6 fruit fly cellular contexts compared by ENCODE assay signal in the genomic region with DNA sequence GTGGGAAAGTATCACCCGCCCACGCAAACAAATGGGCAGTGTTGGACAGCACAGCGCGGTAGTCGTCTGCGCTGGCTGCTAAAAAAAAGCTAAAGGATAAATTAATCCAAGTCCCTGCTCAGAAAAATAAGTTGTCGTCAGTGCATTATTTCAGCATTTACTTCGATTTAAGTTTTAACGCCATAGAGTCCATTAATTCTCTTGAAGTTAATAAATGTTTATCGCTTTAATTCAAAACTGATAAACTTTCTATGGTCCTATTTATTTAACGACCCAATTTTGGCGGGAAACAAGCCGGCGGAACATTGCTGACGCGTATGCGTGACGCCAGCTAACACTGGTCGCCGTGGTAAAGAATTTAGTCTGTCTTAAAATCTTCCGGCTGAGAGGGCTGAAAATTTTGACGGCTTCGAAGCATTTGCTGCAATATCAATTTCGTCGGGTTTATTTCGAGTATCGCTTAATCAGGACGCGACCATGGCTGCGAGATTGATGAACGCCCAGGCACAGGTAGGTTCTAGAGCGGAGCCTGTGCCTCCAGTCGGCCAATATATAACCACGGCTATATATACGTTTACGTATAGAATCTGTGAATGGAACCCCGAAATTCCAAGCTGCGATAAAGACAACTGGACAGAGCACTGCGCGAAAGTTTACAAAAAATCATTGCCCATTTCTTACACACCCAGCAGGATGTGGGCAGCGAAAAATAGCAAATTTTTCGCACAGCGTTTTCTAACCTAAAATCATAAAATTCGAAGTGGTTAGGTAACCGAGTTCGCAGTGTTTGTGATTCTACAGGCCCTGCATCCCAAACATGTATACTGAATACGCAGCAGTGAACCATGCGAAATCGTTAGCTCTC.
TF ChIP-seq lines count a peak whose summit lies in the region.

mAcon1 (plus strand) TSS at position 276 of the 865 bp plus-strand sequence.
CG43345 (minus strand) TSS at position 287 of the 865 bp plus-strand sequence.
CG43346 (minus strand) TSS at position 287 of the 865 bp plus-strand sequence.

- peak; percentile 21 for TF ChIP-seq CTCF in whole organism, embryonic (GFP tag; optimal IDR thresholded peaks at IDR 0.05; lab: Kevin White, UChicago)

TF ChIP-seq in whole organism, 6 proteins besides CTCF, POLR2A, EP300 and RAD21:
- TF ChIP-seq pan (optimal IDR thresholded peaks at IDR 0.05; lab: Kevin White, UChicago) = peak; percentile 53
- TF ChIP-seq Dll (optimal IDR thresholded peaks at IDR 0.05; lab: Kevin White, UChicago) = no peak

TF ChIP-seq in whole organism, adult, 20 proteins besides CTCF, POLR2A, EP300 and RAD21 (continues in another document):
- peak; percentile 71 for TF ChIP-seq bab1 (GFP tag; optimal IDR thresholded peaks at IDR 0.05; lab: Kevin White, UChicago)
- TF ChIP-seq tj (GFP tag; optimal IDR thresholded peaks at IDR 0.05; lab: Kevin White, UChicago) = peak; percentile 67
- TF ChIP-seq Crg-1 (GFP tag; optimal IDR thresholded peaks at IDR 0.05; lab: Kevin White, UChicago) = peak; percentile 97
- TF ChIP-seq CG1620 (GFP tag; optimal IDR thresholded peaks at IDR 0.05; lab: Kevin White, UChicago) = peak; percentile 92
- TF ChIP-seq ovo (GFP tag; optimal IDR thresholded peaks at IDR 0.05; lab: Kevin White, UChicago) = peak; percentile 85
- TF ChIP-seq pad (GFP tag; optimal IDR thresholded peaks at IDR 0.05; lab: Kevin White, UChicago) = peak; percentile 87
- peak; percentile 87 for TF ChIP-seq CG7045 (GFP tag; optimal IDR thresholded peaks at IDR 0.05; lab: Kevin White, UChicago)
- TF ChIP-seq kay (GFP tag; lab: Kevin White, UChicago; ENCODE audit: borderline replicate concordance) = no peak
- TF ChIP-seq Clk (GFP tag; optimal IDR thresholded peaks at IDR 0.05; lab: Kevin White, UChicago) = peak; percentile 84
- peak; percentile 72 for TF ChIP-seq CG14711 (tag; optimal IDR thresholded peaks at IDR 0.05; lab: Kevin White, UChicago)
- no peak for TF ChIP-seq CG5204 (GFP tag; optimal IDR thresholded peaks at IDR 0.05; lab: Kevin White, UChicago)
- TF ChIP-seq toe (GFP tag; optimal IDR thresholded peaks at IDR 0.05; lab: Kevin White, UChicago) = no peak
- peak; percentile 86 for TF ChIP-seq CG33017 (tag; optimal IDR thresholded peaks at IDR 0.05; lab: Kevin White, UChicago)
- peak; percentile 70 for TF ChIP-seq cic (GFP tag; optimal IDR thresholded peaks at IDR 0.05; lab: Kevin White, UChicago)
- peak; percentile 95 for TF ChIP-seq Hr96 (GFP tag; optimal IDR thresholded peaks at IDR 0.05; lab: Kevin White, UChicago)

TF ChIP-seq in whole organism, embryonic, 481 proteins besides CTCF, POLR2A, EP300 and RAD21 (continues in another document):
- TF ChIP-seq Blimp-1 (GFP tag; optimal IDR thresholded peaks at IDR 0.05; lab: Kevin White, UChicago) (no peak), rib (GFP tag; IDR thresholded peaks at IDR 0.05; lab: Robert Waterston, UW) (no peak), CG4424 (GFP tag; optimal IDR thresholded peaks at IDR 0.05; lab: Kevin White, UChicago) (peak; percentile 80), D (optimal IDR thresholded peaks at IDR 0.05; lab: Kevin White, UChicago) (no peak), D (GFP tag; optimal IDR thresholded peaks at IDR 0.05; lab: Kevin White, UChicago) (peak; percentile 53), yki (optimal IDR thresholded peaks at IDR 0.05; lab: Kevin White, UChicago) (no peak), h (optimal IDR thresholded peaks at IDR 0.05; lab: Kevin White, UChicago) (no peak), CG7928 (GFP tag; optimal IDR thresholded peaks at IDR 0.05; lab: Kevin White, UChicago) (peak; percentile 57), Ravus (GFP tag; IDR thresholded peaks at IDR 0.05; lab: Robert Waterston, UW) (no peak), gsb-n (tag; optimal IDR thresholded peaks at IDR 0.05; lab: Kevin White, UChicago) (no peak), bab2 (GFP tag; optimal IDR thresholded peaks at IDR 0.05; lab: Kevin White, UChicago) (peak; percentile 85), tll (GFP tag; optimal IDR thresholded peaks at IDR 0.05; lab: Kevin White, UChicago) (peak; percentile 15 to 83), Hmr (GFP tag; optimal IDR thresholded peaks at IDR 0.05; lab: Kevin White, UChicago) (no peak), CG12744 (GFP tag; optimal IDR thresholded peaks at IDR 0.05; lab: Kevin White, UChicago) (peak; percentile 70), schlank (tag; optimal IDR thresholded peaks at IDR 0.05; lab: Kevin White, UChicago) (peak; percentile 76), gem (tag; optimal IDR thresholded peaks at IDR 0.05; lab: Kevin White, UChicago) (no peak)

TF ChIP-seq in whole organism, prepupa, 60 proteins besides CTCF, POLR2A, EP300 and RAD21 (continues in another document):
- TF ChIP-seq svp (GFP tag; lab: Kevin White, UChicago) (no peak), Sox102F (GFP tag; optimal IDR thresholded peaks at IDR 0.05; lab: Kevin White, UChicago) (no peak), CG6854 (GFP tag; optimal IDR thresholded peaks at IDR 0.05; lab: Kevin White, UChicago) (peak; percentile 60), CG8632 (GFP tag; optimal IDR thresholded peaks at IDR 0.05; lab: Kevin White, UChicago) (peak; percentile 66), salr (GFP tag; optimal IDR thresholded peaks at IDR 0.05; lab: Kevin White, UChicago) (peak; percentile 57 to 66), dsx (GFP tag; optimal IDR thresholded peaks at IDR 0.05; lab: Kevin White, UChicago; ENCODE audit: poor library complexity, severe bottlenecking) (no peak), Eip93F (GFP tag; optimal IDR thresholded peaks at IDR 0.05; lab: Kevin White, UChicago) (no peak), cyc (GFP tag; optimal IDR thresholded peaks at IDR 0.05; lab: Kevin White, UChicago) (peak; percentile 87), CG8319 (GFP tag; optimal IDR thresholded peaks at IDR 0.05; lab: Kevin White, UChicago) (peak; percentile 76), CG6808 (GFP tag; optimal IDR thresholded peaks at IDR 0.05; lab: Kevin White, UChicago) (no peak), Ets21C (GFP tag; optimal IDR thresholded peaks at IDR 0.05; lab: Kevin White, UChicago) (no peak), vri (GFP tag; optimal IDR thresholded peaks at IDR 0.05; lab: Kevin White, UChicago) (peak; percentile 80), CG4318 (GFP tag; optimal IDR thresholded peaks at IDR 0.05; lab: Kevin White, UChicago) (no peak), OdsH (GFP tag; optimal IDR thresholded peaks at IDR 0.05; lab: Kevin White, UChicago) (peak; percentile 84), CG10669 (GFP tag; optimal IDR thresholded peaks at IDR 0.05; lab: Kevin White, UChicago) (no peak), dac (GFP tag; optimal IDR thresholded peaks at IDR 0.05; lab: Kevin White, UChicago) (peak; percentile 43), achi (GFP tag; optimal IDR thresholded peaks at IDR 0.05; lab: Kevin White, UChicago) (no peak)

TF ChIP-seq in whole organism, pupa, 21 proteins besides CTCF, POLR2A, EP300 and RAD21 (continues in another document):
- TF ChIP-seq Pif1B (GFP tag; optimal IDR thresholded peaks at IDR 0.05; lab: Kevin White, UChicago) (no peak), Ets98B (GFP tag; IDR thresholded peaks at IDR 0.05; lab: Robert Waterston, UW) (no peak), CG15710 (tag; optimal IDR thresholded peaks at IDR 0.05; lab: Kevin White, UChicago) (peak; percentile 80), CG9948 (tag; optimal IDR thresholded peaks at IDR 0.05; lab: Kevin White, UChicago) (peak; percentile 62), rn (GFP tag; IDR thresholded peaks at IDR 0.05; lab: Robert Waterston, UW) (no peak), CG8159 (tag; optimal IDR thresholded peaks at IDR 0.05; lab: Kevin White, UChicago) (peak; percentile 76), CG32121 (GFP tag; IDR thresholded peaks at IDR 0.05; lab: Robert Waterston, UW) (peak; percentile 39), CG34367 (tag; optimal IDR thresholded peaks at IDR 0.05; lab: Kevin White, UChicago) (no peak), fd96Ca (GFP tag; IDR thresholded peaks at IDR 0.05; lab: Robert Waterston, UW) (peak; percentile 71), CG10348 (GFP tag; IDR thresholded peaks at IDR 0.05; lab: Robert Waterston, UW) (0 out of 2 replicates have a peak, but pooled peaks have one; percentile 42), CG12605 (GFP tag; IDR thresholded peaks at IDR 0.05; lab: Robert Waterston, UW) (no peak), CG17806 (tag; optimal IDR thresholded peaks at IDR 0.05; lab: Kevin White, UChicago) (peak; percentile 52), Snoo (tag; optimal IDR thresholded peaks at IDR 0.05; lab: Kevin White, UChicago) (peak; percentile 68), CG8301 (tag; optimal IDR thresholded peaks at IDR 0.05; lab: Kevin White, UChicago) (peak; percentile 66), CG4496 (GFP tag; IDR thresholded peaks at IDR 0.05; lab: Robert Waterston, UW) (peak; percentile 34; the same call in 1 of the 3 replicates), gl (tag; optimal IDR thresholded peaks at IDR 0.05; lab: Kevin White, UChicago) (peak; percentile 17), EcR (GFP tag; optimal IDR thresholded peaks at IDR 0.05; lab: Kevin White, UChicago) (no peak)

TF ChIP-seq in whole organism, wandering third instar larva, 38 proteins besides CTCF, POLR2A, EP300 and RAD21 (continues in another document):
- TF ChIP-seq dsf (GFP tag; optimal IDR thresholded peaks at IDR 0.05; lab: Kevin White, UChicago; ENCODE audit: borderline replicate concordance) = no peak
- no peak for TF ChIP-seq Rel (GFP tag; optimal IDR thresholded peaks at IDR 0.05; lab: Kevin White, UChicago)
- peak; percentile 71 for TF ChIP-seq Rel (tag; optimal IDR thresholded peaks at IDR 0.05; lab: Kevin White, UChicago)
- TF ChIP-seq ey (GFP tag; optimal IDR thresholded peaks at IDR 0.05; lab: Kevin White, UChicago) = peak; percentile 84
- no peak for TF ChIP-seq tai (GFP tag; optimal IDR thresholded peaks at IDR 0.05; lab: Kevin White, UChicago)
- TF ChIP-seq Mio (GFP tag; optimal IDR thresholded peaks at IDR 0.05; lab: Kevin White, UChicago) = peak; percentile 15
- TF ChIP-seq Jra (GFP tag; optimal IDR thresholded peaks at IDR 0.05; lab: Kevin White, UChicago) = peak; percentile 74
- peak; percentile 90 for TF ChIP-seq h (GFP tag; optimal IDR thresholded peaks at IDR 0.05; lab: Kevin White, UChicago)
- peak; percentile 73 for TF ChIP-seq psq (GFP tag; optimal IDR thresholded peaks at IDR 0.05; lab: Kevin White, UChicago)
- TF ChIP-seq sv (GFP tag; optimal IDR thresholded peaks at IDR 0.05; lab: Kevin White, UChicago) = peak; percentile 80
- TF ChIP-seq brk (GFP tag; optimal IDR thresholded peaks at IDR 0.05; lab: Kevin White, UChicago) = no peak
- no peak for TF ChIP-seq Hr83 (GFP tag; optimal IDR thresholded peaks at IDR 0.05; lab: Kevin White, UChicago; ENCODE audit: poor library complexity, severe bottlenecking)
- no peak for TF ChIP-seq Dif (GFP tag; optimal IDR thresholded peaks at IDR 0.05; lab: Kevin White, UChicago; ENCODE audit: partially characterized antibody)
- peak in 1 of 2 experiments; percentile 89 for TF ChIP-seq foxo (GFP tag; optimal IDR thresholded peaks at IDR 0.05; lab: Kevin White, UChicago)
- TF ChIP-seq fru (GFP tag; optimal IDR thresholded peaks at IDR 0.05; lab: Kevin White, UChicago) = peak; percentile 87
- no peak for TF ChIP-seq dl (GFP tag; optimal IDR thresholded peaks at IDR 0.05; lab: Kevin White, UChicago; ENCODE audit: insufficient read depth in 1 of 2, partially characterized antibody in 2 of 2)
- TF ChIP-seq usp (GFP tag; optimal IDR thresholded peaks at IDR 0.05; lab: Kevin White, UChicago) = no peak
- TF ChIP-seq jim (GFP tag; optimal IDR thresholded peaks at IDR 0.05; lab: Kevin White, UChicago) = no peak
- no peak for TF ChIP-seq sage (GFP tag; optimal IDR thresholded peaks at IDR 0.05; lab: Kevin White, UChicago)
